Fruit fly (Drosophila melanogaster) whole organism: Measurements from ENCODE around the gene CG18586.

ENCODE experiments used
- CG8478 ChIP-seq: fragments of >200 bp; optimal IDR thresholded peaks from 2 replicates; lab custom pipeline; 2018; ENCODE audit warnings: inconsistent platforms
- Dll ChIP-seq: fragments of >200 bp; optimal IDR thresholded peaks from 2 replicates; lab custom pipeline; 2017
- EcR ChIP-seq, 2 experiments: fragments of >200 bp; optimal IDR thresholded peaks; 2 replicates each; lab custom pipeline; 2017; ENCODE audit warnings: missing biosample characterization in 2 of 2, missing genetic modification characterization in 2 of 2, missing genetic modification reagents in 2 of 2
- pan ChIP-seq: fragments of >200 bp; optimal IDR thresholded peaks from 2 replicates; lab custom pipeline; 2017
- psq ChIP-seq: fragments of >200 bp; optimal IDR thresholded peaks from 2 replicates; lab custom pipeline; 2017
- usp ChIP-seq: fragments of >200 bp; optimal IDR thresholded peaks from 2 replicates; lab custom pipeline; 2017; ENCODE audit warnings: missing biosample characterization, missing genetic modification characterization, mixed read lengths

Gene CG18586

DNA sequence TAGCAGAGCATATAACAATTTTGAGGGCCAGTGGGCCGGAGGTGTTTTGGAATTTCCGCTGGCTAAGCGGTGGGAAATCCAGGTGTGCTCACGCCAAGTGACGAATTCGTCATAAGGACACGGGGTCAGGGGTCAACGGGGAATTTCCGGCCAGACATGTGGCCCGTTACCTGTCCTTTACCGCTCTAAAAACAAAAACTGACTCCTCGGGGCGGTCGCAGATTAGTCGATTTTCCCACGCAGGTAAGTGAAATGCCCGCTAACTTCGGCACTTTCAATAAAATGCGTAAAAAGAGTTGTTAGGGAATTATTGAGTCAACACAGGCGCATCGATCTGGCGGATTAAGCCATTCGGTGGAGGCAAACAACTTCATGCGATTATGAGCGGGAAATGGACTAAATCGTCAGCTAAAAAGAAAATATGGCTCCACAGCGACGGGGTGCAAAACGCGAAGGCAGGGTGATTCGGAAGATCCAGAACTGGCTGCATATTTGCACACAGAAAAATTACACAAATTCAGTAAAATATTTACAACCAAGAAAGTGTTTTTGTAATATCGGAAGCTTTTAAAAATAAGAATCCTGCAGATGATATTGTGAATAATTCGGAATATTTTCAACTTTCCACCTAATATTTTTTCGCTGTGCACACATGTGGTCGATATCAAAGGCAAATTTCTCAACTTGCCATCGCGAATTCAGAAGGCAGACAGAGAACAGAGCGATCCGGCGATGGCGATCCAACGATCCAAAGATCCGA, 37.0 kb upstream of the CG18586 start:
- TF ChIP-seq pan (no peak), Dll (lab: Kevin White, UChicago) (no peak), psq (no peak), CG8478 (lab: Kevin White, UChicago) (no peak), EcR (GFP tag; optimal IDR thresholded peaks at IDR 0.05; lab: Kevin White, UChicago) (no peak), usp (GFP tag; lab: Kevin White, UChicago) (no peak)

- TF ChIP-seq EcR (GFP tag; optimal IDR thresholded peaks at IDR 0.05; lab: Kevin White, UChicago) (no peak), CG8478 (lab: Kevin White, UChicago) (no peak), pan (no peak), Dll (lab: Kevin White, UChicago) (no peak), usp (GFP tag; lab: Kevin White, UChicago) (no peak), psq (no peak)
These were observed 34.8 kb upstream of the CG18586 start for dm6 chr3L:5838295-5838694.

DNA sequence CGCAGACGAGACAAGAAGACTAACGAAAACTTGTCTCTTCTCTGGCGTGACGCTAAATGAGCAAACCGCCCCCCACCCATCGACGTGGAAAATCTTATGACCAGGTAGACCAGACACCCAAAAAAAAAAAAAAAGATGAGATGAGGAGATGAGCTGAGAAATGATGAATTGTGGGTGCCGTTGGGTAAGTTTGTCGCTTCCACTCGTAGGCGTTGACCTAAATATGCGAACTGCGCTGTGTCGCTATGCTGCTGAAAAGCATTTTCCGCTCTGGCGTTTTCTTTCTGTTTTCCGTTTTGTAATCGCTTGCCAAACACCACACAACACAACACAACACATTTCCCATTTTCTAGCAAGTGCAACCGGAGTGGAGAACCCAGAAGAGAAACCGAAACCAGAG, 34.2 kb upstream of the CG18586 start:
- TF ChIP-seq usp (GFP tag; lab: Kevin White, UChicago) (no peak), EcR (GFP tag; optimal IDR thresholded peaks at IDR 0.05; lab: Kevin White, UChicago) (no peak), pan (no peak), Dll (lab: Kevin White, UChicago) (no peak), CG8478 (lab: Kevin White, UChicago) (no peak), psq (no peak)

- TF ChIP-seq EcR (GFP tag; optimal IDR thresholded peaks at IDR 0.05; lab: Kevin White, UChicago), result no peak
- no peak for TF ChIP-seq usp (GFP tag; lab: Kevin White, UChicago)
- no peak for TF ChIP-seq pan
- no peak for TF ChIP-seq CG8478 (lab: Kevin White, UChicago)
- no peak for TF ChIP-seq Dll (lab: Kevin White, UChicago)
- TF ChIP-seq psq, result no peak
These were observed 32.3 kb upstream of the CG18586 start for dm6 chr3L:5840847-5841246.

- TF ChIP-seq psq (no peak), pan (no peak), CG8478 (lab: Kevin White, UChicago) (no peak)
These were observed 29.1 kb upstream of the CG18586 start for dm6 chr3L:5843895-5844576.

DNA sequence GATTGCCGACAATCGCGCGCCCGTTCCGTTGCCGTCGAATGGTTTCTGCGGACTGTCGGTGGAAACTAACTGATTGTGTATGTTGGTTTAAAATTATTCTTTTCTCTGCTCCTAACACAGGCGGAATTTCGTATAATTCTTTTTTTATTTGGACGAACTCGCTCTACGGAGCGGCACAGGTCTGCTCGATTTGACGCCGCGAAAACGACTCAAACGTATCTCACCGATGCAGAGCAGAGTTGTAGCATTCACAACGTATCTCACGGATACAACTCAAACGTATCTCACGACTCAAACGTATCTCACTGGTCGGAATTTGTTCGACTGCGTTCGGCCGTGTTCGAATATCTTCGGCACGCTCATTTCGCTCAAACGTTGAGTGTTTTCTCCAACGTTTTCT, 27.6 kb upstream of the CG18586 start, which contains the start of gene vn:
TSS of gene vn (minus strand) at position 199 of the 400 bp plus-strand sequence.
- no peak for TF ChIP-seq psq
- TF ChIP-seq CG8478 (lab: Kevin White, UChicago), result no peak

dm6 chr3L:5848929-5849328, 24.2 kb upstream of the CG18586 start:
- TF ChIP-seq Dll (lab: Kevin White, UChicago) (no peak), usp (GFP tag; lab: Kevin White, UChicago) (no peak), psq (no peak), CG8478 (lab: Kevin White, UChicago) (no peak), pan (no peak), EcR (GFP tag; optimal IDR thresholded peaks at IDR 0.05; lab: Kevin White, UChicago) (no peak)

dm6 chr3L:5851636-5852035, 21.5 kb upstream of the CG18586 start:
- no peak for TF ChIP-seq pan
- no peak for TF ChIP-seq Dll (lab: Kevin White, UChicago)
- TF ChIP-seq CG8478 (lab: Kevin White, UChicago), result no peak
- TF ChIP-seq usp (GFP tag; lab: Kevin White, UChicago), result no peak
- no peak for TF ChIP-seq psq
- TF ChIP-seq EcR (GFP tag; optimal IDR thresholded peaks at IDR 0.05; lab: Kevin White, UChicago), result no peak

DNA sequence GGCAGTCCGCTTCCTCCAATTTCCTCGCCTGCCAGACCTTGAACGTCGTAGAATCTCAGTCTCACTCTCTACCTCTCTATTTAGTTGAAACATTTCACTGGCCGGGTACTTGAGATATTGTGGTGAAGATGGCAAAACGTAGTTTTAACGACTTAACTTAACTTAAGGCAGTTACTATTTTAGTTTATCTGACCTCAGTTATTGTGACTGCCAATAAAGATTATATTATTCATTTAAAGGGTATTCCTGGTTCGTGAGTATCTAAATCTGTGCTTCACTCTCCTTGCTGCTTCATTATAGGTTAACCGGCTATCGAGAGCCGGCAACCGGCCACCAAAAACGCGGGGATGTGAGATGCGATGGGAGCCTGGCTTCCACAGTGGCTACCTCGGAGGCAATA, 18.0 kb upstream of the CG18586 start:
- TF ChIP-seq CG8478 (lab: Kevin White, UChicago) (no peak), pan (no peak), Dll (lab: Kevin White, UChicago) (no peak), psq (no peak), EcR (GFP tag; optimal IDR thresholded peaks at IDR 0.05; lab: Kevin White, UChicago) (no peak), usp (GFP tag; lab: Kevin White, UChicago) (no peak)

dm6 chr3L:5856081-5856826, 16.9 kb upstream of the CG18586 start:
- TF ChIP-seq usp (GFP tag; lab: Kevin White, UChicago) (no peak), psq (no peak), pan (no peak), CG8478 (lab: Kevin White, UChicago) (no peak), EcR (GFP tag; optimal IDR thresholded peaks at IDR 0.05; lab: Kevin White, UChicago) (no peak), Dll (lab: Kevin White, UChicago) (no peak)

DNA sequence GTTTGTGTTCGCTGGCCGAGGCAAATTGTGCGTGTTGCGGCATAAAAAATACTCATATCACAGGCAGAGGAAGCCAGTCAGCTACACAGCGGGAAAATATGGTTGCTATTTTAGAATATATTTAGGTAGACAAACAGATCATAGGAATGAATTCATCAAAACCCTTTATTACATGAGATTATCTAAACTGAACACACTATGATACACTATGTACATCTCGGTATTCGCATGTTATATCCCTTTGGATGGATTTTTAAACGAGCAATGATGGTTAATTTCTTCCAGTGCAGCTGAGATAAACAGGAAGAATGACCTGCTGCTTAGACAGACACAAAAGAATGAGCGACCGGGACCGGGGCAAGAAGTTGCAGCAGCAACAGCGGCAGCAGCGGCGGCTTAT, 16.2 kb upstream of the CG18586 start:
- TF ChIP-seq psq (no peak), pan (no peak), EcR (GFP tag; optimal IDR thresholded peaks at IDR 0.05; lab: Kevin White, UChicago) (no peak), CG8478 (lab: Kevin White, UChicago) (no peak), usp (GFP tag; lab: Kevin White, UChicago) (no peak), Dll (lab: Kevin White, UChicago) (no peak)

- TF ChIP-seq psq, result no peak
- no peak for TF ChIP-seq Dll (lab: Kevin White, UChicago)
- TF ChIP-seq EcR (GFP tag; optimal IDR thresholded peaks at IDR 0.05; lab: Kevin White, UChicago), result no peak
- no peak for TF ChIP-seq pan
- no peak for TF ChIP-seq usp (GFP tag; lab: Kevin White, UChicago)
- no peak for TF ChIP-seq CG8478 (lab: Kevin White, UChicago)
These were observed 14.1 kb upstream of the CG18586 start for dm6 chr3L:5859029-5859428.
